Worm (Caenorhabditis elegans): ENCODE measurements around the gene R57.2.

ce11 chrX:309076-309475, 12.0 kb downstream of the R57.2 start:
- TF ChIP-seq dao-5 (tag; optimal IDR thresholded peaks at IDR 0.05) (no peak), W03F9.2 (tag; optimal IDR thresholded peaks at IDR 0.05) (no peak)

All from whole organism, L4/young adult.